Worm (Caenorhabditis elegans): ENCODE results near the gene aakg-4.

ce11 chrX:2287977-2288387 lies 31.2 kb downstream of the aakg-4 start:
- TF ChIP-seq somi-1 (GFP tag; optimal IDR thresholded peaks at IDR 0.05) (no peak), sptf-2 (GFP tag; optimal IDR thresholded peaks at IDR 0.05) (no peak), lin-40 (tag; optimal IDR thresholded peaks at IDR 0.05) (peak; percentile 29), ama-1 (optimal IDR thresholded peaks at IDR 0.05) (no peak), ama-1 (GFP tag; optimal IDR thresholded peaks at IDR 0.05) (no peak), F55B11.4 (tag; optimal IDR thresholded peaks at IDR 0.05; ENCODE audit: borderline replicate concordance, insufficient read depth) (no peak), B0035.1 (tag; optimal IDR thresholded peaks at IDR 0.05) (no peak), bed-1 (GFP tag; IDR thresholded peaks at IDR 0.05) (no peak), F10E7.11 (tag; optimal IDR thresholded peaks at IDR 0.05) (no peak), unc-62 (GFP tag; optimal IDR thresholded peaks at IDR 0.05) (no peak), rec-8 (tag; optimal IDR thresholded peaks at IDR 0.05) (no peak)

Data from whole organism, young adult.